Worm (Caenorhabditis elegans): Measurements from ENCODE around the gene Y69E1A.1.
A peak's percentile ranks its signal among the peaks of the same experiment; 100 is the strongest.

Y69E1A.1 gene

DNA sequence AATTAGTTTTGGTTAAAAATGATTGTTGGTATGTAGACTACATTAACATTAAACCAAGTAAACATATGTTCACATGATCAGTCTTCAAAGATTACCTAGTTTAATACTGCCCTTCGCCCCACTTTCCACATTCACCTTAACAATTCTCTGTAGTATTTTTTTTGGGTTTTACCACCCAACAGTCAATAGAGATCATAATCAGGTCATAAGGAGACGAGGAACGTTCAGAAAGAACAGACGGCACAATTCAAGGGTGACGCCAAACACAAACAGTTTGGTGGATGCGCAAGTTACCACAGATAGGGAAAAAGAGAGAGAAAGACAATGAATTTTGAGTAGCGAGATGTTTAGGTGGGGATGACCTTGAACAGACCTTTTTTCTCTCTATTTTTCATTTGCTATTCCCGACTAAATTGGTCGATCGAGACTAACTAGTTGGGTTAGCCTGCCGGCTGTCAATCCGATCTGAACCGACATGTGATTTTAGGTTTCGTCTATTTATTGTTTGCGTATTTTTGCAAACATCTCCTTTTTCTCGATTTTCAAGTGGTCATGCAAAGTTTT is 23.0 kb upstream of the Y69E1A.1 start:
- TF ChIP-seq nhr-67 (tag; optimal IDR thresholded peaks at IDR 0.05) (no peak), nfya-1 (tag; optimal IDR thresholded peaks at IDR 0.05; ENCODE audit: insufficient read depth) (no peak), sea-2 (GFP tag; optimal IDR thresholded peaks at IDR 0.05) (no peak), pha-4 (tag; optimal IDR thresholded peaks at IDR 0.05) (peak; percentile 59), ztf-4 (tag; optimal IDR thresholded peaks at IDR 0.05) (no peak), zag-1 (tag; optimal IDR thresholded peaks at IDR 0.05) (no peak), nhr-76 (tag; optimal IDR thresholded peaks at IDR 0.05) (no peak), egl-5 (tag; optimal IDR thresholded peaks at IDR 0.05) (no peak), nhr-25 (tag; optimal IDR thresholded peaks at IDR 0.05) (peak; percentile 69), nhr-23 (tag; optimal IDR thresholded peaks at IDR 0.05) (peak; percentile 25), elt-2 (tag; optimal IDR thresholded peaks at IDR 0.05) (peak; percentile 14), mdl-1 (tag; optimal IDR thresholded peaks at IDR 0.05) (no peak), snpc-4 (tag; optimal IDR thresholded peaks at IDR 0.05) (no peak), unc-39 (tag; optimal IDR thresholded peaks at IDR 0.05) (no peak)

DNA sequence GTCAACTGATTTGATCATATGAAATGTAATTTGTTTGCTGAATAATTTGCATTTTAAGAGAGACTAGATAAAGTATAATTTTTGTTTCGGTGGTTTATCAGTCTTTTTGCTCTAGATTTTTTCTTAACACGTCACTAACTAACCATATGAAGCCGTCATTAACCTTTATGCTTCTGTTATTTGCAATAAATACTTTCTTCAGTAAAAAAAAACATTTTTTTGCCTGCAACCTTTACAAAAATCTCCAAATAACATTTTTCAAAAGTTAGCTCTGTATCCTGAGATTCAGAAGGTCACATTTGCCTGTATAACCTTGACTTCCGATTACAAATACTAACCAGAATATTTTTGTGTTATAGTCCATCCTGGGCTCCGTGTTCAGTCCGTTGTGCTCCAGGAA is 22.1 kb upstream of the Y69E1A.1 start:
- TF ChIP-seq eor-1 (tag; optimal IDR thresholded peaks at IDR 0.05): no peak
- TF ChIP-seq nhr-77 (tag; optimal IDR thresholded peaks at IDR 0.05): no peak
- no peak for TF ChIP-seq ceh-82 (tag; optimal IDR thresholded peaks at IDR 0.05)
- TF ChIP-seq hmg-11 (tag; optimal IDR thresholded peaks at IDR 0.05): no peak
- TF ChIP-seq sea-2 (GFP tag; optimal IDR thresholded peaks at IDR 0.05): no peak
- no peak for TF ChIP-seq nhr-23 (tag; optimal IDR thresholded peaks at IDR 0.05)

DNA sequence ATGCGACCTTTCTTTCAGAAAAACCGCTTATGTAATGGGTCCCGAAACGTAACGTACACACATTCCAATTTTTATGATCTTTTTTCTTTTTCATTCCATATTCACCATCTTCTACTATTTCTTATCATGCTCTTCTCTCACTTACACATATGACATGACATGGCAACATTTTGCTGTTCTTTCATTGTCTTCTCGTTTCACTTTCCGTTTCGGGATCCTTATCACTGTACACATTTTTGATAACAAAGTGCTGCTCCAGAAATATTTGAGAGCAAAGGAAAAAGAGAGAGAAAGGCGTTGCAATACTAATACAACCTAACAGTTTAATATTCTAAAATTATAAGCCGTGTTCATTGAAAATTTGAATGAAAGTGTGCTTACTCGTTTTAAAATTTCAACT is 21.6 kb upstream of the Y69E1A.1 start:
- TF ChIP-seq pha-4 (tag; optimal IDR thresholded peaks at IDR 0.05): peak; percentile 20
- peak; percentile 83 for TF ChIP-seq pqm-1 (tag; optimal IDR thresholded peaks at IDR 0.05)
- peak; percentile 97 for TF ChIP-seq elt-2 (tag; optimal IDR thresholded peaks at IDR 0.05)
- TF ChIP-seq ama-1 (optimal IDR thresholded peaks at IDR 0.05): no peak

DNA sequence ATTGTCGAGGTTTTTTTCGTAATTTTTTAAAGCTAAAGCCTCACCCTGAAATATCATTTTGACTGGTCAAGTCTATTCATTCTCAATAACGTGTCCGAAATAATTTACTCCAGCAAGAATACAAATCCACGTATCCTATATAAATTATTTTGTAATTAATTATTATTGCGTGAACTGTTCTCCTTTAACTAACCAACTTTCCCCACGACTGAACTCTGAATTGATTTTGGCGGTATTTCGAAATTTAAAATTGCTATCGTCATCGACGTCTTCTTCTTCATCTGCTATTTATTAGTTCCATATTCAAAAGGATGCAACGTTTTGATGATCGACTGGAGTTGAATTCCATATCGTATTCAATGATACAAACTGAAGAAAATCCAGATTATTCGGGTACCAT is 17.7 kb upstream of the Y69E1A.1 start, which contains the start of the genes aqp-3 and Y69E1A.8:
Gene aqp-3, minus strand, starts transcription at position 101 of the 400 bp plus-strand sequence.
Gene Y69E1A.8, plus strand, starts transcription at position 246 of the 400 bp plus-strand sequence.
- TF ChIP-seq nhr-43 (tag; optimal IDR thresholded peaks at IDR 0.05; ENCODE audit: poor library complexity, severe bottlenecking): no peak
- TF ChIP-seq ztf-11 (tag; optimal IDR thresholded peaks at IDR 0.05): no peak

DNA sequence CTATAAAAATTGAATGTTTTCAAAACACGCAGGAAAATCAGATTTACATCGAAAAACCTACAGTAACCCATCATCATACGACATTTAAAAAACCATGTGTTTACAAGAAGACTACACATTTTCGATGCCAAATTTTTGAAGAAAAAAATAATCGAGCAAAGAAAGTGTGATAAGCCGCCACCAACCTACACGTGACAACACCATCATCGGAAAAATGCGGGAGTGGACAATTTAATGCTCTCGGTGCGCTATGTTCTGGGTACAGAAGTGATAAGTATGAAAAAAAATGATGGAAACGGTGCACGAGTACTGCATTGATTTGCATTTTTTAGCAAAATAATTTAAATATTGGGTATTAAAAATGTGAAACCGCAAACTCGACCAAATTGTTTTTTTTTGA is 16.0 kb upstream of the Y69E1A.1 start:
- TF ChIP-seq elt-2 (tag; optimal IDR thresholded peaks at IDR 0.05) (peak; percentile 69), ceh-9 (tag; optimal IDR thresholded peaks at IDR 0.05) (no peak), pha-4 (tag; optimal IDR thresholded peaks at IDR 0.05) (peak; percentile 24), pqm-1 (tag; optimal IDR thresholded peaks at IDR 0.05) (peak; percentile 45), ztf-11 (tag; optimal IDR thresholded peaks at IDR 0.05) (no peak), mml-1 (tag; optimal IDR thresholded peaks at IDR 0.05) (no peak)

DNA sequence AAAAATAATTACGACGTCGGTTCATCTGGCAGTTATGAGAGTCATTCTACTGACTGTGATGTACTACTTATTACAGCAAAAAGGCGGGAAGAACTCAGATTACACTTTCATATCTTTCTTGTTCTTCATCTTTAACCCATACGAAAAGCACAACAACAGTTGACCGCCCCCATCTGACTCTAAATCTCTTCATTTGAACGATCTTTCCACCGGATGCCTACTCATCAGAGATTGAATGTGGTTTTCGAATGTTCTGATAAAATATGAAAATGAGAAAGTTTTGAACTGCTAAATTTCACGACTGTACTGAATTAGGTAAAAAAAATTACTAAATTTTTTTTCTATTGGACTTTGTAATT is 9.5 kb upstream of the Y69E1A.1 start, which contains the start of gene sri-19:
Gene sri-19, plus strand, starts transcription at position 143 of the 359 bp plus-strand sequence.
- no peak for TF ChIP-seq ztf-11 (tag; optimal IDR thresholded peaks at IDR 0.05)

DNA sequence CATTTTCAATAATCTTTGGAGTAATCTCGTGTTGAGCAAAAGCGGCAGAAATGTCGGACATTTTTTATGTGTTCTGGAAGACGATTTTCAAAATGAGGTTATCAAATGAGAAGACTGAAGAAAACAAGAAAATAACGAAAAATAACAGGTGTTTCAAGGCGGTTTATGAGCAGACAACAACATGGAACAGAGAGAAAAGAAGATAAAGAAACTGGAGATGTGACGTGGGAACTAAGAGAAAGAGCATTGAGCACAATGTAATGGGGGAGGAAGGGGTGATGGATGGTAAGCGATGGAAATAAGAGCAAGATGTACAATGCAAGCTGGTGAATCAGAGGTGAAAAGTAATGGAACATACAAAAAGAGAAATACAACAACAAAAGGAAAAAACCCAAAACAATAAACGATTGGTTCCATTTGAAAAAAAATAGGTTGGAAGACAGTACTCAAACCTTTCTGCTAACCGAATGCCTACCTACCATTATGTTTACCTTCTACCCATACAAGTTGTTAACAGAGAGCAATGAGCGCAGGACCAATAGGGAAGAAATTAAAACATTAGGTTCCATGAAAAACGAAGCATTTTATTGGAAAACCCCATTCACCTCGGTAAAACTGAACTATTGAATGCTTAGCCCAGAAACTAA is 9.0 kb upstream of the Y69E1A.1 start, which contains the start of gene Y69E1A.5:
Gene Y69E1A.5, minus strand, starts transcription at position 73 of the 647 bp plus-strand sequence.
- TF ChIP-seq R02D3.7 (tag; optimal IDR thresholded peaks at IDR 0.05) (no peak), egl-5 (tag; optimal IDR thresholded peaks at IDR 0.05) (no peak), nhr-76 (tag; optimal IDR thresholded peaks at IDR 0.05) (no peak), hmg-11 (tag; optimal IDR thresholded peaks at IDR 0.05) (no peak), egl-27 (tag; optimal IDR thresholded peaks at IDR 0.05) (no peak), nhr-23 (tag; optimal IDR thresholded peaks at IDR 0.05) (no peak), unc-39 (tag; optimal IDR thresholded peaks at IDR 0.05) (no peak), nhr-43 (tag; optimal IDR thresholded peaks at IDR 0.05; ENCODE audit: poor library complexity, severe bottlenecking) (no peak), fos-1 (tag; optimal IDR thresholded peaks at IDR 0.05) (no peak), daf-12 (tag; optimal IDR thresholded peaks at IDR 0.05) (no peak), ceh-28 (tag; optimal IDR thresholded peaks at IDR 0.05) (no peak), lin-15B (tag; optimal IDR thresholded peaks at IDR 0.05) (no peak), ama-1 (optimal IDR thresholded peaks at IDR 0.05) (no peak), aly-2 (tag; optimal IDR thresholded peaks at IDR 0.05) (no peak), nhr-28 (tag; optimal IDR thresholded peaks at IDR 0.05) (no peak)

Measured in whole organism, L3 larva.